Fruit fly (Drosophila melanogaster) whole organism, embryonic: ENCODE results near the gene CG31219.

ENCODE experiments used
- ATbp ChIP-seq: fragments of 200-800 bp; sonication (Bioruptor generic); optimal IDR thresholded peaks from 2 replicates; lab custom pipeline; 2017; ENCODE audit warnings: missing biosample characterization, mild to moderate bottlenecking, missing genetic modification characterization, missing genetic modification reagents
- Aef1 ChIP-seq: fragments of 200-800 bp; sonication (Bioruptor generic); IDR thresholded peaks from 3 replicates; pipeline ENCODE4 v1.3.6; 2022; ENCODE audit warnings: missing biosample characterization, missing genetic modification characterization
- Bdp1 ChIP-seq: fragments of 200-800 bp; sonication (Bioruptor generic); optimal IDR thresholded peaks from 3 replicates; lab custom pipeline; 2016; ENCODE audit warnings: missing biosample characterization, missing genetic modification characterization
- BtbVII ChIP-seq: fragments of 200-800 bp; sonication (Bioruptor generic); optimal IDR thresholded peaks from 3 replicates; lab custom pipeline; 2017; ENCODE audit warnings: missing biosample characterization, mild to moderate bottlenecking, missing genetic modification characterization
- CG11560 ChIP-seq: fragments of 200-800 bp; sonication (Bioruptor generic); IDR thresholded peaks from 3 replicates; pipeline ENCODE4 v1.3.6; 2022; ENCODE audit warnings: missing biosample characterization, missing genetic modification characterization
- CG12071 ChIP-seq: fragments of 200-800 bp; sonication (Bioruptor generic); optimal IDR thresholded peaks from 3 replicates; lab custom pipeline; 2018; ENCODE audit warnings: missing biosample characterization, mild to moderate bottlenecking, missing genetic modification characterization
- CG12769 ChIP-seq: fragments of 200-800 bp; sonication (Bioruptor generic); optimal IDR thresholded peaks from 2 replicates; lab custom pipeline; 2019; ENCODE audit warnings: missing biosample characterization, mild to moderate bottlenecking, missing genetic modification characterization, moderate library complexity
- CG12942 ChIP-seq: fragments of 200-800 bp; sonication (Bioruptor generic); optimal IDR thresholded peaks from 3 replicates; lab custom pipeline; 2016; ENCODE audit warnings: missing biosample characterization, missing genetic modification characterization
- CG15011 ChIP-seq: fragments of 200-800 bp; sonication (Bioruptor generic); optimal IDR thresholded peaks from 3 replicates; lab custom pipeline; 2018; ENCODE audit warnings: missing biosample characterization, mild to moderate bottlenecking, missing genetic modification characterization
- CG1832 ChIP-seq: fragments of 200-800 bp; sonication (Bioruptor generic); optimal IDR thresholded peaks from 2 replicates; lab custom pipeline; 2017; ENCODE audit warnings: missing biosample characterization, mild to moderate bottlenecking, missing genetic modification characterization, inconsistent platforms
- CG30431 ChIP-seq: fragments of 200-800 bp; sonication (Bioruptor generic); optimal IDR thresholded peaks from 2 replicates; lab custom pipeline; 2017; ENCODE audit warnings: missing biosample characterization, missing genetic modification characterization
- CG3281 ChIP-seq: fragments of 200-800 bp; sonication (Bioruptor generic); optimal IDR thresholded peaks from 3 replicates; lab custom pipeline; 2017; ENCODE audit warnings: missing biosample characterization, mild to moderate bottlenecking, missing genetic modification characterization
- CG3995 ChIP-seq: fragments of 200-800 bp; sonication (Bioruptor generic); optimal IDR thresholded peaks from 3 replicates; lab custom pipeline; 2016; ENCODE audit warnings: missing biosample characterization, missing genetic modification characterization
- CG4328 ChIP-seq: fragments of 200-800 bp; sonication (Bioruptor generic); optimal IDR thresholded peaks from 3 replicates; lab custom pipeline; 2017; ENCODE audit warnings: missing biosample characterization, missing genetic modification reagents, missing genetic modification characterization
- CG4404 ChIP-seq: fragments of 200-800 bp; sonication (Bioruptor generic); IDR thresholded peaks from 2 replicates; pipeline ENCODE4 v1.3.6; 2022; ENCODE audit warnings: missing biosample characterization, missing genetic modification characterization
- CG4424 ChIP-seq: fragments of 200-800 bp; sonication (Bioruptor generic); optimal IDR thresholded peaks from 3 replicates; lab custom pipeline; 2016; ENCODE audit warnings: missing biosample characterization, missing genetic modification characterization
- CG6272 ChIP-seq: fragments of 200-800 bp; sonication (Bioruptor generic); IDR thresholded peaks from 2 replicates; pipeline ENCODE4 v1.3.6; 2022; ENCODE audit warnings: missing biosample characterization, missing genetic modification characterization
- CG6765 ChIP-seq: fragments of 200-800 bp; sonication (Bioruptor generic); optimal IDR thresholded peaks from 3 replicates; lab custom pipeline; 2017; ENCODE audit warnings: missing biosample characterization, mild to moderate bottlenecking, missing genetic modification characterization
- CG6854 ChIP-seq: fragments of 200-800 bp; sonication (Bioruptor generic); optimal IDR thresholded peaks from 3 replicates; lab custom pipeline; 2017; ENCODE audit warnings: missing biosample characterization, mild to moderate bottlenecking, missing genetic modification characterization
- CG8089 ChIP-seq: fragments of 200-800 bp; sonication (Bioruptor generic); optimal IDR thresholded peaks from 3 replicates; lab custom pipeline; 2016; ENCODE audit warnings: missing biosample characterization, missing genetic modification characterization
- CG8944 ChIP-seq: fragments of 200-800 bp; sonication (Bioruptor generic); optimal IDR thresholded peaks from 3 replicates; lab custom pipeline; 2016; ENCODE audit warnings: missing biosample characterization, missing genetic modification characterization
- CG9876 ChIP-seq: fragments of 200-800 bp; sonication (Bioruptor generic); optimal IDR thresholded peaks from 2 replicates; lab custom pipeline; 2016; ENCODE audit warnings: missing biosample characterization, missing genetic modification characterization
- CrebB ChIP-seq: fragments of 200-800 bp; sonication (Bioruptor generic); optimal IDR thresholded peaks from 3 replicates; lab custom pipeline; 2018; ENCODE audit warnings: missing biosample characterization, mild to moderate bottlenecking, missing genetic modification characterization
- D19A ChIP-seq: fragments of 200-800 bp; optimal IDR thresholded peaks from 3 replicates; lab custom pipeline; 2019; ENCODE audit warnings: missing biosample characterization, mild to moderate bottlenecking, missing genetic modification characterization, moderate library complexity
- HmgZ ChIP-seq: fragments of 200-800 bp; sonication (Bioruptor generic); optimal IDR thresholded peaks from 2 replicates; lab custom pipeline; 2018; ENCODE audit warnings: missing biosample characterization, mild to moderate bottlenecking, missing genetic modification characterization
- Med ChIP-seq: fragments of 200-800 bp; sonication (Bioruptor generic); peaks from one replicate; lab custom pipeline; 2016; ENCODE audit warnings: missing biosample characterization, missing genetic modification characterization, mild to moderate bottlenecking, inconsistent platforms, moderate library complexity
- Sin3A ChIP-seq: fragments of >200 bp; optimal IDR thresholded peaks from 2 replicates; lab custom pipeline; 2018
- abd-A ChIP-seq: fragments of 200-800 bp; sonication (Bioruptor generic); optimal IDR thresholded peaks from 3 replicates; lab custom pipeline; 2019; ENCODE audit warnings: missing biosample characterization, mild to moderate bottlenecking, missing genetic modification characterization, moderate library complexity
- ash1 ChIP-seq: fragments of 200-800 bp; sonication (Bioruptor generic); optimal IDR thresholded peaks from 2 replicates; lab custom pipeline; 2018; ENCODE audit warnings: missing biosample characterization, mild to moderate bottlenecking, missing genetic modification characterization
- ato ChIP-seq: fragments of 200-800 bp; sonication (Bioruptor generic); IDR thresholded peaks from 2 replicates; pipeline ENCODE4 v1.3.6; 2022; ENCODE audit warnings: missing biosample characterization, missing genetic modification characterization; ENCODE audit not compliant: partially characterized antibody
- cwo ChIP-seq: fragments of 200-800 bp; sonication (Bioruptor generic); optimal IDR thresholded peaks from 3 replicates; lab custom pipeline; 2017; ENCODE audit warnings: missing biosample characterization, missing genetic modification characterization, mild to moderate bottlenecking, moderate library complexity, missing genetic modification reagents
- dan ChIP-seq: fragments of 200-800 bp; sonication (Bioruptor generic); IDR thresholded peaks from 2 replicates; pipeline ENCODE4 v1.3.6; 2022; ENCODE audit warnings: missing biosample characterization, missing genetic modification characterization
- dimm ChIP-seq: fragments of 200-800 bp; sonication (Bioruptor generic); IDR thresholded peaks from 2 replicates; pipeline ENCODE4 v1.3.6; 2022; ENCODE audit warnings: missing biosample characterization, missing genetic modification characterization
- grau ChIP-seq: fragments of 200-800 bp; optimal IDR thresholded peaks from 3 replicates; lab custom pipeline; 2019; ENCODE audit warnings: missing biosample characterization, mild to moderate bottlenecking, missing genetic modification characterization, moderate library complexity
- gt ChIP-seq: fragments of 200-800 bp; sonication (Bioruptor generic); IDR thresholded peaks from 2 replicates; pipeline ENCODE4 v1.3.6; 2022; ENCODE audit warnings: missing biosample characterization, missing genetic modification characterization
- h ChIP-seq: fragments of >200 bp; optimal IDR thresholded peaks from 2 replicates; lab custom pipeline; 2017
- hkb ChIP-seq, 2 experiments: fragments of 200-800 bp in 1 of 2; fragments of >200 bp in 1 of 2; sonication (Bioruptor generic) in 1 of 2; IDR thresholded peaks in 1 of 2; optimal IDR thresholded peaks in 1 of 2; 2 replicates each; pipeline versions ENCODE4 v1.3.6 to Lab custom; 2017 to 2022; ENCODE audit warnings: missing biosample characterization in 1 of 2, missing genetic modification characterization in 1 of 2
- inv ChIP-seq: fragments of 200-800 bp; sonication (Bioruptor generic); IDR thresholded peaks from 2 replicates; pipeline ENCODE4 v1.3.6; 2022; ENCODE audit warnings: missing biosample characterization, missing genetic modification characterization; ENCODE audit not compliant: partially characterized antibody
- lola ChIP-seq, 3 experiments: fragments of >200 bp in 2 of 3; fragments of 200-800 bp in 1 of 3; sonication (Bioruptor generic) in 1 of 3; optimal IDR thresholded peaks; 2 replicates each; lab custom pipeline; 2017 to 2019; ENCODE audit warnings: missing biosample characterization in 3 of 3, missing genetic modification characterization in 3 of 3, mild to moderate bottlenecking in 1 of 3, moderate library complexity in 1 of 3
- lov ChIP-seq, 2 experiments: fragments of 200-800 bp in 1 of 2; fragments of >200 bp in 1 of 2; sonication (Bioruptor generic) in 1 of 2; IDR thresholded peaks in 1 of 2; optimal IDR thresholded peaks in 1 of 2; 2 replicates in 1 of 2; 3 replicates in 1 of 2; pipeline versions ENCODE4 v1.3.6 to Lab custom; 2017 to 2022; ENCODE audit warnings: missing biosample characterization in 1 of 2, missing genetic modification characterization in 1 of 2
- nau ChIP-seq: fragments of 200-800 bp; sonication (Bioruptor generic); optimal IDR thresholded peaks from 3 replicates; lab custom pipeline; 2017; ENCODE audit warnings: missing biosample characterization, mild to moderate bottlenecking, missing genetic modification characterization, missing genetic modification reagents
- nmo ChIP-seq: fragments of 200-800 bp; sonication (Bioruptor generic); optimal IDR thresholded peaks from 2 replicates; lab custom pipeline; 2018; ENCODE audit warnings: missing biosample characterization, mild to moderate bottlenecking, missing genetic modification characterization, moderate library complexity
- odd ChIP-seq: fragments of 200-800 bp; sonication (Bioruptor generic); optimal IDR thresholded peaks from 2 replicates; lab custom pipeline; 2017; ENCODE audit warnings: missing biosample characterization, mild to moderate bottlenecking, missing genetic modification characterization
- org-1 ChIP-seq: fragments of 200-800 bp; sonication (Bioruptor generic); optimal IDR thresholded peaks from 2 replicates; lab custom pipeline; 2017; ENCODE audit warnings: missing biosample characterization, missing genetic modification characterization
- pita ChIP-seq: fragments of 200-800 bp; sonication (Bioruptor generic); optimal IDR thresholded peaks from 2 replicates; lab custom pipeline; 2017; ENCODE audit warnings: missing biosample characterization, mild to moderate bottlenecking, missing genetic modification characterization
- run ChIP-seq: fragments of 200-800 bp; sonication (Bioruptor generic); optimal IDR thresholded peaks from 3 replicates; lab custom pipeline; 2018; ENCODE audit warnings: missing biosample characterization, mild to moderate bottlenecking, missing genetic modification characterization
- schlank ChIP-seq: fragments of 200-800 bp; sonication (Bioruptor generic); optimal IDR thresholded peaks from 2 replicates; lab custom pipeline; 2018; ENCODE audit warnings: missing biosample characterization, mild to moderate bottlenecking, missing genetic modification characterization
- sens ChIP-seq: fragments of 200-800 bp; sonication (Bioruptor generic); peaks from one replicate; lab custom pipeline; 2016; ENCODE audit warnings: missing biosample characterization, missing genetic modification characterization
- seq ChIP-seq: fragments of 200-800 bp; sonication (Bioruptor generic); IDR thresholded peaks from 2 replicates; pipeline ENCODE4 v1.3.6; 2022; ENCODE audit warnings: missing biosample characterization, missing genetic modification characterization
- zfh1 ChIP-seq: fragments of 200-800 bp; sonication (Bioruptor generic); IDR thresholded peaks from 3 replicates; pipeline ENCODE4 v1.3.6; 2022; ENCODE audit warnings: missing biosample characterization, missing genetic modification characterization

Gene CG31219

DNA sequence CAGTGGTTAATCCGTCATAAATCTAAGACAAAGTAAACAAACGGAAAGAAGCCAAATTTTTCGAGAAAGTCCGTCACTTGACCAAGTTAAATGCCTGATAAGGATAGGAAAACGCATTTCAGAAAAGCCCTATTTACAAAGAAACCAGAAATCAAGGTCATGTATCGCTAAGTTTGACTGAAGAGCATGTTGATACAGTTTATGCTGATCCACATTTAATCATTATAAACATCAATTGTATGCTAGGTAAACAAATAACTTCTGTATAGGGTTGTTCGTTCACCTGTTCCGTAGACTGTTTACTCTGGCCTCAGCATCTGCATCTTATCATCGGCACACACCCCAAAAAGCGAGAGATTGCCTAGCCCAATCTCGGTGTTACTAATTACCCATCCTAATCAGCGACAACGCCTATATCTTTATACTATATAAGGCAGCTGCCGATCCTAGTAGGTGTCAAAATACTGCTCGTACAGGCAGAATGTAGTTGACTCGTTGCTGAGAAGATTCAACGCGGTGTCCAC is 37.8 kb upstream of the CG31219 start, which contains the start of gene CG16727 (continued):
- TF ChIP-seq sens (GFP tag; lab: Kevin White, UChicago) (peak; percentile 78), odd (peak; percentile 35), CG8089 (GFP tag; lab: Kevin White, UChicago) (no peak), abd-A (no peak), CG12942 (GFP tag; lab: Kevin White, UChicago) (no peak), dan (no peak), nau (GFP tag; lab: Kevin White, UChicago) (no peak), dimm (no peak), ato (GFP tag; lab: Robert Waterston, UW) (no peak), pita (GFP tag; lab: Kevin White, UChicago) (no peak), inv (GFP tag; lab: Robert Waterston, UW) (no peak), h (lab: Kevin White, UChicago) (no peak), ash1 (GFP tag; lab: Kevin White, UChicago) (no peak), CG3281 (GFP tag; lab: Kevin White, UChicago) (peak; percentile 52), CG11560 (tag; lab: Robert Waterston, UW) (no peak), Bdp1 (GFP tag; lab: Kevin White, UChicago) (no peak), seq (0 out of 2 replicates have a peak, but pooled peaks have one; percentile 10), run (peak; percentile 16), CG6854 (GFP tag; lab: Kevin White, UChicago) (peak; percentile 36), lola (GFP tag; optimal IDR thresholded peaks at IDR 0.05; lab: Kevin White, UChicago) (no peak), CG30431 (no peak), CG3995 (no peak), org-1 (peak; percentile 11), Med (GFP tag; lab: Kevin White, UChicago) (peak; percentile 47), D19A (tag; lab: Kevin White, UChicago) (no peak), CG8944 (no peak), CG1832 (GFP tag; lab: Kevin White, UChicago) (no peak), BtbVII (GFP tag; lab: Kevin White, UChicago) (peak; percentile 30), CG12071 (GFP tag; lab: Kevin White, UChicago) (peak; percentile 41), CG4404 (GFP tag; lab: Robert Waterston, UW) (no peak), cwo (peak; percentile 15), schlank (tag; lab: Kevin White, UChicago) (peak; percentile 40), CrebB (tag; lab: Kevin White, UChicago) (peak; percentile 17), CG4328 (no peak), CG15011 (peak; percentile 12), Sin3A (no peak), HmgZ (no peak), nmo (GFP tag; lab: Kevin White, UChicago) (no peak), ATbp (peak; percentile 57), CG6765 (no peak), CG4424 (GFP tag; lab: Kevin White, UChicago) (no peak), CG9876 (GFP tag; lab: Kevin White, UChicago) (no peak), Aef1 (GFP tag; lab: Robert Waterston, UW) (no peak), zfh1 (GFP tag; lab: Robert Waterston, UW) (no peak), CG6272 (GFP tag; lab: Robert Waterston, UW) (no peak), gt (GFP tag; lab: Robert Waterston, UW) (no peak), hkb (optimal IDR thresholded peaks at IDR 0.05; lab: Kevin White, UChicago) (no peak), hkb (GFP tag; IDR thresholded peaks at IDR 0.05; lab: Robert Waterston, UW) (0 out of 2 replicates have a peak, but pooled peaks have one; percentile 32), lov (optimal IDR thresholded peaks at IDR 0.05; lab: Kevin White, UChicago) (no peak), lov (GFP tag; IDR thresholded peaks at IDR 0.05; lab: Robert Waterston, UW) (no peak), grau (no peak), CG12769 (tag; lab: Kevin White, UChicago) (peak; percentile 4)
